Worm (Caenorhabditis elegans) whole organism, mixed stage, embryonic: ENCODE measurements around the gene F21D5.7.

Source experiments
- elt-1 ChIP-seq: sonication (generic microtip); optimal IDR thresholded peaks from 2 replicates; lab custom pipeline; 2017; ENCODE audit warnings: missing genetic modification characterization, mild to moderate bottlenecking, missing compliant biosample characterization, antibody characterized with exemption, moderate library complexity, borderline replicate concordance; ENCODE audit not compliant: insufficient read depth
- lin-13 ChIP-seq: fragments of 150-350 bp; optimal IDR thresholded peaks from 2 replicates; lab custom pipeline; 2014; ENCODE audit warnings: missing biosample characterization, missing genetic modification characterization
- lsy-2 ChIP-seq: fragments of 150-350 bp; optimal IDR thresholded peaks from 2 replicates; lab custom pipeline; 2014; ENCODE audit warnings: missing biosample characterization, missing genetic modification characterization
- mep-1 ChIP-seq: fragments of 150-350 bp; optimal IDR thresholded peaks from 2 replicates; lab custom pipeline; 2017; ENCODE audit warnings: missing biosample characterization, missing genetic modification reagents, missing genetic modification characterization, inconsistent platforms
- nhr-237 ChIP-seq: fragments of 150-350 bp; optimal IDR thresholded peaks from 2 replicates; lab custom pipeline; 2014; ENCODE audit warnings: missing biosample characterization, missing genetic modification characterization
- pha-4 ChIP-seq: fragments of 150-350 bp; optimal IDR thresholded peaks from 2 replicates; lab custom pipeline; 2018; ENCODE audit warnings: missing biosample characterization, missing genetic modification reagents, missing genetic modification characterization
- snpc-4 ChIP-seq: fragments of 150-350 bp; optimal IDR thresholded peaks from 2 replicates; lab custom pipeline; 2014; ENCODE audit warnings: missing biosample characterization, missing genetic modification characterization
- sptf-1 ChIP-seq: sonication (generic microtip); optimal IDR thresholded peaks from 2 replicates; lab custom pipeline; 2017; ENCODE audit warnings: mild to moderate bottlenecking, missing genetic modification characterization, moderate library complexity, missing compliant biosample characterization
- unc-120 ChIP-seq: sonication (generic microtip); optimal IDR thresholded peaks from 2 replicates; lab custom pipeline; 2017; ENCODE audit warnings: missing genetic modification characterization, missing compliant biosample characterization; ENCODE audit not compliant: poor library complexity, severe bottlenecking
- zip-8 ChIP-seq: fragments of 150-350 bp; optimal IDR thresholded peaks from 2 replicates; lab custom pipeline; 2014; ENCODE audit warnings: missing biosample characterization, missing genetic modification characterization
- ztf-11 ChIP-seq: fragments of 150-350 bp; optimal IDR thresholded peaks from 2 replicates; lab custom pipeline; 2014; ENCODE audit warnings: missing biosample characterization, missing genetic modification characterization

- TF ChIP-seq pha-4 (tag; lab: Kevin White, UChicago) (no peak), lsy-2 (tag; lab: Kevin White, UChicago) (no peak), ztf-11 (tag; lab: Kevin White, UChicago) (no peak), lin-13 (tag; lab: Kevin White, UChicago) (no peak), mep-1 (tag; lab: Kevin White, UChicago) (no peak), sptf-1 (tag; lab: Kevin White, UChicago) (no peak), unc-120 (tag; lab: Kevin White, UChicago) (no peak), nhr-237 (no peak), elt-1 (tag; lab: Kevin White, UChicago) (no peak), snpc-4 (tag; lab: Kevin White, UChicago) (no peak), zip-8 (tag; lab: Kevin White, UChicago) (no peak)
These were observed 2.5 kb downstream of the F21D5.7 start, which contains the start of gene F21D5.6 for ce11 chrIV:8740952-8741438.
